Worm (Caenorhabditis elegans) whole organism, L4/young adult: ENCODE data around the gene H04J21.4.

Experiments used
- W03F9.2 ChIP-seq: fragments of 150-350 bp; optimal IDR thresholded peaks from 2 replicates; lab custom pipeline; 2014; ENCODE audit warnings: missing biosample characterization, missing genetic modification characterization
- dao-5 ChIP-seq: sonication (generic microtip); optimal IDR thresholded peaks from 2 replicates; lab custom pipeline; 2016; ENCODE audit warnings: missing genotype, missing genetic modification characterization, moderate library complexity, missing compliant biosample characterization
- him-1 ChIP-seq: sonication (generic microtip); optimal IDR thresholded peaks from 2 replicates; lab custom pipeline; 2016; ENCODE audit warnings: missing genotype, missing genetic modification reagents, missing genetic modification characterization, missing compliant biosample characterization

- TF ChIP-seq him-1 (tag; lab: Kevin White, UChicago) (no peak), W03F9.2 (tag; lab: Kevin White, UChicago) (peak; percentile 44), dao-5 (tag; lab: Kevin White, UChicago) (no peak)
These were observed 7.6 kb upstream of the H04J21.4 start, which contains the start of gene H14E04.2 for ce11 chrIII:2375918-2376317.
